Worm (Caenorhabditis elegans): ENCODE data around the gene F28A12.10.

The F28A12.10 gene

DNA sequence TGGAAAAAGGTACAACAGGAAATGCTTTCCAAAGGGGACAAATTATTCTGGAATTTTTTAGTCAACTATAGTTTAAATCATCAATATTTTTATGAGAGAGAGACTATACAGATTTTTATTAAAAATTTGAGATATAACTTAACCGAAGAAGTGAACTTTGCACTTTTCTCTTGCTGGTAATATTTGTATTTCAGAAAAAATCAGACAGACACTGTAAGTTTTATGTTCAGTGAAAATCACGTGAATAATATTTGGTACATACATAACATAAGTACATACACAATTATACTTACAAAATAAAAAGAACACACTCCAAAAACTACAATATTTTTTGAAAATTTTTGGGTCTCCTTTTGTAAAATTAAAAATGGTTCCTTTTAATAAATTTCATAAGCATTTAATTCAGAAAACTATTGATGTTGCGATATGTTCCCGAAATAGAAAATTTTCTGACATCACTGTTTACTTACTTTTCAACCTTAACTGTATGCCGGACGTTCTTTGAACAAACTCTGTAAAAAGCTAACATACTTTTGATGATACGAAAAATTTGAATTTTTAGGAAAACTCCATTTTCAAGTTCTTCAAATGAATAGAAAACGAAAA lies at the start of gene F28A12.10, which contains the start of gene acd-4:
Gene F28A12.10, minus strand, starts transcription at position 101 of the 606 bp plus-strand sequence.
Gene acd-4, plus strand, starts transcription at position 556 of the 606 bp plus-strand sequence.
- TF ChIP-seq sox-4 (tag; optimal IDR thresholded peaks at IDR 0.05) = no peak
- no peak for TF ChIP-seq gmeb-2 (tag; optimal IDR thresholded peaks at IDR 0.05)

DNA sequence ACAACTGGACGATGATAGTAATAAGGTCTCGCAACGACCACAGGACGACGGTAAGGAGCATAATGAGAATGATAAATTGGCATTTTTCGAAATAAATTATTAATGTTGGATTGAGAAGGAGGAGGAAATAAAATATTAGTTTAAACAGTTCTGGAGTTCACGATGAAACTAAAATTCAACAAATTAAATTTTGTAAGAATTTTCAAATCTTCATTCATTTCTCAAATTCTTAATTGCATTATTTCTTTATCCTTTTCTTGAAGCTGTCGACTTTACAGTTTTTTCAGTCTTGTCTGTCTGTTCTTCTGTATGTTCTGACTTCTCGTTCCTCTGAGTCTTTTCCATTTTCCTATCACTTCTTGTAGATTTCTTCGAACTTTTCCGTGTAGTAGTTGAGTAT lies 49.2 kb upstream of the F28A12.10 start, which contains the start of gene ZC190.7:
Gene ZC190.7, minus strand, starts transcription at position 101 of the 400 bp plus-strand sequence.
- no peak for TF ChIP-seq hlh-6 (tag; optimal IDR thresholded peaks at IDR 0.05)
- TF ChIP-seq ref-2 (tag; optimal IDR thresholded peaks at IDR 0.05) = no peak
- no peak for TF ChIP-seq unc-3 (GFP tag; conservative IDR thresholded peaks at IDR 0.05)
- TF ChIP-seq unc-3 (tag; optimal IDR thresholded peaks at IDR 0.05) = no peak
- no peak for TF ChIP-seq gmeb-2 (tag; optimal IDR thresholded peaks at IDR 0.05)
- no peak for TF ChIP-seq pros-1 (tag; optimal IDR thresholded peaks at IDR 0.05)
- TF ChIP-seq odd-2 (tag; optimal IDR thresholded peaks at IDR 0.05) = no peak
- TF ChIP-seq dmd-4 (tag; optimal IDR thresholded peaks at IDR 0.05; ENCODE audit: borderline replicate concordance) = no peak
- no peak for TF ChIP-seq T23F11.4 (GFP tag; optimal IDR thresholded peaks at IDR 0.05)
- no peak for TF ChIP-seq zip-5 (tag; optimal IDR thresholded peaks at IDR 0.05)
- no peak for TF ChIP-seq ceh-22 (tag; optimal IDR thresholded peaks at IDR 0.05)
- TF ChIP-seq tbx-2 (tag; optimal IDR thresholded peaks at IDR 0.05) = no peak
- TF ChIP-seq lin-11 (tag; optimal IDR thresholded peaks at IDR 0.05) = no peak
- TF ChIP-seq ceh-2 (tag; optimal IDR thresholded peaks at IDR 0.05) = no peak
- no peak for TF ChIP-seq hlh-15 (tag; optimal IDR thresholded peaks at IDR 0.05)
- no peak for TF ChIP-seq ceh-48 (tag; optimal IDR thresholded peaks at IDR 0.05)
- TF ChIP-seq hlh-30 (tag; optimal IDR thresholded peaks at IDR 0.05; ENCODE audit: insufficient read depth) = no peak

DNA sequence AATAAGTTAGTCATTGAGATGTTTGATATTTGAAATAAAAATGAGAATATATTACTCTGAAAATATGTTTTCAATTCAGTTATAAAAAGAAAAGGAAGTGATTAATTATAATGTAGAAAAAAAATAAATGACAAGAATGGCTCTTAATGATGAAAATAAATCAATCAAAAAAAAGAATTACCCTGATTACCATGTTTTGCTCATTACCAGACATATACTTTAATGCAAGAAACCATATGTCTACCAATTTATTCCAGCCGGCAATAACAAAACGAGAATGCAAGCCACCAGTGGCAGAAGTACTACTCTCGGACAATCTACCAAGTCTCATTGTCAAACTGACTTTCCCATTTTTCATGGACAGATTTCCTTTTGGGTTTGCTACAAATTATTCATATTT lies 46.2 kb upstream of the F28A12.10 start:
- no peak for TF ChIP-seq C38D4.7 (GFP tag; optimal IDR thresholded peaks at IDR 0.05)
- TF ChIP-seq hlh-15 (tag; optimal IDR thresholded peaks at IDR 0.05) = no peak
- no peak for TF ChIP-seq sox-4 (tag; optimal IDR thresholded peaks at IDR 0.05)
- no peak for TF ChIP-seq unc-3 (GFP tag; conservative IDR thresholded peaks at IDR 0.05)
- no peak for TF ChIP-seq unc-3 (tag; optimal IDR thresholded peaks at IDR 0.05)
- no peak for TF ChIP-seq pqm-1 (tag; optimal IDR thresholded peaks at IDR 0.05)
- no peak for TF ChIP-seq unc-42 (tag; optimal IDR thresholded peaks at IDR 0.05)
- no peak for TF ChIP-seq che-1 (tag; optimal IDR thresholded peaks at IDR 0.05)
- no peak for TF ChIP-seq ztf-16 (tag; optimal IDR thresholded peaks at IDR 0.05)
- TF ChIP-seq ceh-6 (GFP tag; optimal IDR thresholded peaks at IDR 0.05) = no peak
- TF ChIP-seq fkh-10 (GFP tag; optimal IDR thresholded peaks at IDR 0.05) = no peak
- no peak for TF ChIP-seq K09A11.1 (tag; optimal IDR thresholded peaks at IDR 0.05; ENCODE audit: insufficient read depth)
- no peak for TF ChIP-seq ceh-45 (GFP tag; IDR thresholded peaks at IDR 0.05)
- TF ChIP-seq hlh-6 (tag; optimal IDR thresholded peaks at IDR 0.05) = no peak
- no peak for TF ChIP-seq zip-5 (tag; optimal IDR thresholded peaks at IDR 0.05)
- no peak for TF ChIP-seq ref-2 (tag; optimal IDR thresholded peaks at IDR 0.05)
- TF ChIP-seq ceh-31 (tag; optimal IDR thresholded peaks at IDR 0.05) = no peak
- TF ChIP-seq odd-2 (tag; optimal IDR thresholded peaks at IDR 0.05) = no peak

DNA sequence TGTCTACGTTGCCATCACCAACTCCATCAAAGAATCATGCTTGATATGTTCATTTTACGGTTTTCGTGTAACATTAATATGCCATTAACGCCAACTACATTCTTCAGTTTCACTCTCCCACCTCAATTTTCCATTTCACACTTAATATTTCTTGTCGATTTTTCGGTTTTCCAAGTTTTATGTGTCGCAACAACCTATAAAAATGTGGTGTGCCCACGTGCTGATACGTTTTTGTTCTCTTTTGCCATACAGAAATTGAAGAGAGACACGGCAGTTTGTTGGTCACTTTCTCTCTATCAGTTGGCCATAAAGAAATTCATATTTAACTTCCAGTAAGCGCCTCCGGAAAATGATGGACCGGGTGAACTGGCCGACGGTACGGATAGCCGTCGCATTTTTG lies 45.2 kb upstream of the F28A12.10 start, which contains the start of gene cln-3.3:
Gene cln-3.3, plus strand, starts transcription at position 334 of the 400 bp plus-strand sequence.
- TF ChIP-seq ref-2 (tag; optimal IDR thresholded peaks at IDR 0.05) (no peak), hlh-6 (tag; optimal IDR thresholded peaks at IDR 0.05) (no peak), eyg-1 (tag; optimal IDR thresholded peaks at IDR 0.05) (no peak), dve-1 (tag; optimal IDR thresholded peaks at IDR 0.05) (no peak), T23F11.4 (GFP tag; optimal IDR thresholded peaks at IDR 0.05) (no peak)

DNA sequence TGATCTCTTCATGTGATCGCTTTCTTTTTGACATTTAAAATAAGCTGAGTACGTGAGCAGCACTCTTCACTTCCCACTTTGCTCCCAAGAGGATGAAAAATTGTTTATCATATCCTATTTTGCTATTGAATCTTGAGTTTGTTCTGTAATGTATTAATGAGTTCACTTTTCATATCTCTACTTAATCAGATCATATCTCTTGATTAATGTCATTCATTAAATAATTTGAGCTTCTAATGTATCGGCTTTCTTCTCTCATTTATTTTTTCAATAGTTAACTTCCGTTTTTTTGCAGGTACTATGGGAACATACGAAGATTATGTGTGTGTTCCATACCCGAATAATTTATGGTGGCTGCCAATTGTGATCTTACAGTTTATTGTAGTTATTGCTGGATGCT lies 43.5 kb upstream of the F28A12.10 start, which contains the start of gene ZC190.2:
Gene ZC190.2, plus strand, starts transcription at position 301 of the 400 bp plus-strand sequence.
- TF ChIP-seq ceh-18 (tag; optimal IDR thresholded peaks at IDR 0.05) (no peak), ceh-45 (GFP tag; IDR thresholded peaks at IDR 0.05) (no peak), hlh-30 (tag; optimal IDR thresholded peaks at IDR 0.05; ENCODE audit: insufficient read depth) (no peak), unc-3 (GFP tag; conservative IDR thresholded peaks at IDR 0.05) (no peak), unc-3 (tag; optimal IDR thresholded peaks at IDR 0.05) (no peak), dmd-4 (tag; optimal IDR thresholded peaks at IDR 0.05; ENCODE audit: borderline replicate concordance) (no peak), unc-42 (tag; optimal IDR thresholded peaks at IDR 0.05) (no peak), elt-4 (tag; optimal IDR thresholded peaks at IDR 0.05) (no peak), ceh-34 (tag; optimal IDR thresholded peaks at IDR 0.05) (no peak), K02D7.2 (tag; optimal IDR thresholded peaks at IDR 0.05) (no peak), ceh-48 (tag; optimal IDR thresholded peaks at IDR 0.05) (no peak), zip-5 (tag; optimal IDR thresholded peaks at IDR 0.05) (no peak), fkh-6 (tag; optimal IDR thresholded peaks at IDR 0.05) (no peak), ceh-31 (tag; optimal IDR thresholded peaks at IDR 0.05) (no peak), ztf-16 (tag; optimal IDR thresholded peaks at IDR 0.05) (no peak)
